Fruit fly (Drosophila melanogaster) whole organism, embryonic: ENCODE measurements around the gene CG5104.

ENCODE experiments used
- ATbp ChIP-seq: fragments of 200-800 bp; sonication (Bioruptor generic); optimal IDR thresholded peaks from 2 replicates; lab custom pipeline; 2017; ENCODE audit warnings: missing biosample characterization, mild to moderate bottlenecking, missing genetic modification characterization, missing genetic modification reagents
- CG10274 ChIP-seq: fragments of 200-800 bp; sonication (Bioruptor generic); optimal IDR thresholded peaks from 3 replicates; lab custom pipeline; 2017; ENCODE audit warnings: missing biosample characterization, mild to moderate bottlenecking, missing genetic modification characterization
- CG12391 ChIP-seq: fragments of 200-800 bp; sonication (Bioruptor generic); optimal IDR thresholded peaks from 3 replicates; lab custom pipeline; 2018; ENCODE audit warnings: missing biosample characterization, mild to moderate bottlenecking, missing genetic modification characterization, moderate library complexity
- CG12659 ChIP-seq: fragments of 200-800 bp; sonication (Bioruptor generic); optimal IDR thresholded peaks from 3 replicates; lab custom pipeline; 2017; ENCODE audit warnings: mild to moderate bottlenecking, missing biosample characterization, missing genetic modification reagents, missing genetic modification characterization
- CG13123 ChIP-seq: fragments of 200-800 bp; sonication (Bioruptor generic); optimal IDR thresholded peaks from 2 replicates; lab custom pipeline; 2016; ENCODE audit warnings: missing biosample characterization, missing genetic modification characterization
- CG13296 ChIP-seq: fragments of 200-800 bp; sonication (Bioruptor generic); optimal IDR thresholded peaks from 3 replicates; lab custom pipeline; 2018; ENCODE audit warnings: missing biosample characterization, mild to moderate bottlenecking, missing genetic modification characterization
- CG14014 ChIP-seq: fragments of 200-800 bp; sonication (Bioruptor generic); IDR thresholded peaks from 2 replicates; pipeline ENCODE4 v1.3.6; 2022; ENCODE audit warnings: missing biosample characterization, missing genetic modification characterization
- CG15269 ChIP-seq: fragments of 200-800 bp; sonication (Bioruptor generic); optimal IDR thresholded peaks from 2 replicates; lab custom pipeline; 2018; ENCODE audit warnings: missing biosample characterization, mild to moderate bottlenecking, missing genetic modification characterization, moderate library complexity
- CG15479 ChIP-seq: fragments of 200-800 bp; sonication (Bioruptor generic); optimal IDR thresholded peaks from 3 replicates; lab custom pipeline; 2019; ENCODE audit warnings: missing biosample characterization, mild to moderate bottlenecking, missing genetic modification characterization, moderate library complexity
- CG1647 ChIP-seq: fragments of 200-800 bp; sonication (Bioruptor generic); optimal IDR thresholded peaks from 3 replicates; lab custom pipeline; 2016; ENCODE audit warnings: missing biosample characterization, missing genetic modification characterization
- CG2129 ChIP-seq: fragments of 200-800 bp; sonication (Bioruptor generic); IDR thresholded peaks from 2 replicates; pipeline ENCODE4 v1.3.6; 2022; ENCODE audit warnings: missing biosample characterization, missing genetic modification characterization; ENCODE audit not compliant: partially characterized antibody
- CG30431 ChIP-seq: fragments of 200-800 bp; sonication (Bioruptor generic); optimal IDR thresholded peaks from 2 replicates; lab custom pipeline; 2017; ENCODE audit warnings: missing biosample characterization, missing genetic modification characterization
- CG33557 ChIP-seq: fragments of 200-800 bp; sonication (Bioruptor generic); optimal IDR thresholded peaks from 2 replicates; lab custom pipeline; 2019; ENCODE audit warnings: missing biosample characterization, mild to moderate bottlenecking, missing genetic modification characterization, moderate library complexity
- CG34376 ChIP-seq: fragments of 200-800 bp; sonication (Bioruptor generic); optimal IDR thresholded peaks from 2 replicates; lab custom pipeline; 2018; ENCODE audit warnings: missing biosample characterization, mild to moderate bottlenecking, missing genetic modification characterization
- CG8281 ChIP-seq: fragments of 200-800 bp; sonication (Bioruptor generic); optimal IDR thresholded peaks from 2 replicates; lab custom pipeline; 2018; ENCODE audit warnings: missing biosample characterization, mild to moderate bottlenecking, missing genetic modification characterization, moderate library complexity
- CG8290 ChIP-seq, 3 experiments: fragments of 200-800 bp; sonication (Bioruptor generic); optimal IDR thresholded peaks; 2 replicates each; lab custom pipeline; 2016 to 2019; ENCODE audit warnings: missing biosample characterization in 3 of 3, missing genetic modification characterization in 3 of 3, mild to moderate bottlenecking in 2 of 3, moderate library complexity in 1 of 3
- CG8388 ChIP-seq: fragments of 200-800 bp; sonication (Bioruptor generic); optimal IDR thresholded peaks from 2 replicates; lab custom pipeline; 2019; ENCODE audit warnings: missing biosample characterization, mild to moderate bottlenecking, missing genetic modification characterization, moderate library complexity
- CG8944 ChIP-seq: fragments of 200-800 bp; sonication (Bioruptor generic); optimal IDR thresholded peaks from 3 replicates; lab custom pipeline; 2016; ENCODE audit warnings: missing biosample characterization, missing genetic modification characterization
- CG9797 ChIP-seq: fragments of 200-800 bp; sonication (Bioruptor generic); optimal IDR thresholded peaks from 3 replicates; lab custom pipeline; 2018; ENCODE audit warnings: missing biosample characterization, mild to moderate bottlenecking, missing genetic modification characterization
- Camta ChIP-seq: fragments of 200-800 bp; sonication (Bioruptor generic); optimal IDR thresholded peaks from 2 replicates; lab custom pipeline; 2016; ENCODE audit warnings: missing biosample characterization, missing genetic modification characterization
- Elba2 ChIP-seq: fragments of 200-800 bp; sonication (Bioruptor generic); optimal IDR thresholded peaks from 3 replicates; lab custom pipeline; 2016; ENCODE audit warnings: missing biosample characterization, missing genetic modification characterization
- Ets97D ChIP-seq: fragments of 200-800 bp; sonication (Bioruptor generic); optimal IDR thresholded peaks from 3 replicates; lab custom pipeline; 2016; ENCODE audit warnings: missing biosample characterization, missing genetic modification characterization
- Fer1 ChIP-seq: fragments of 200-800 bp; sonication (Bioruptor generic); optimal IDR thresholded peaks from 2 replicates; lab custom pipeline; 2017; ENCODE audit warnings: missing biosample characterization, mild to moderate bottlenecking, missing genetic modification characterization
- Fer3 ChIP-seq: fragments of 200-800 bp; sonication (Bioruptor generic); optimal IDR thresholded peaks from 2 replicates; lab custom pipeline; 2018; ENCODE audit warnings: missing biosample characterization, mild to moderate bottlenecking, missing genetic modification characterization, moderate library complexity
- Hmr ChIP-seq: fragments of 200-800 bp; sonication (Bioruptor generic); optimal IDR thresholded peaks from 3 replicates; lab custom pipeline; 2017; ENCODE audit warnings: mild to moderate bottlenecking, missing biosample characterization, missing genetic modification reagents, missing genetic modification characterization
- Lpt ChIP-seq: fragments of >200 bp; optimal IDR thresholded peaks from 2 replicates; lab custom pipeline; 2018; ENCODE audit warnings: missing biosample characterization, missing genetic modification characterization
- Nf-YA ChIP-seq: fragments of 200-800 bp; sonication (Bioruptor generic); IDR thresholded peaks from 2 replicates; pipeline ENCODE4 v1.3.6; 2022; ENCODE audit warnings: missing biosample characterization, missing genetic modification characterization
- Rfx ChIP-seq: fragments of 200-800 bp; sonication (Bioruptor generic); IDR thresholded peaks from 2 replicates; pipeline ENCODE4 v1.3.6; 2022; ENCODE audit warnings: missing biosample characterization, missing genetic modification characterization
- Trl ChIP-seq, 3 experiments: fragments of >200 bp in 2 of 3; fragments of 200-800 bp in 1 of 3; sonication (Bioruptor generic) in 1 of 3; optimal IDR thresholded peaks; 2 replicates in 1 of 3; 3 replicates in 2 of 3; lab custom pipeline; 2016 to 2017; ENCODE audit warnings: missing biosample characterization in 1 of 3, missing genetic modification characterization in 1 of 3
- abd-A ChIP-seq: fragments of 200-800 bp; sonication (Bioruptor generic); optimal IDR thresholded peaks from 3 replicates; lab custom pipeline; 2019; ENCODE audit warnings: missing biosample characterization, mild to moderate bottlenecking, missing genetic modification characterization, moderate library complexity
- ase ChIP-seq: fragments of 200-800 bp; sonication (Bioruptor generic); IDR thresholded peaks from 3 replicates; pipeline ENCODE4 v1.3.6; 2022; ENCODE audit warnings: missing biosample characterization, missing genetic modification characterization
- crp ChIP-seq, 2 experiments: fragments of 200-800 bp; sonication (Bioruptor generic); optimal IDR thresholded peaks; 2 replicates in 1 of 2; 3 replicates in 1 of 2; lab custom pipeline; 2017; ENCODE audit warnings: missing biosample characterization in 2 of 2, missing genetic modification characterization in 2 of 2, mild to moderate bottlenecking in 1 of 2, moderate library complexity in 1 of 2
- fd64A ChIP-seq: fragments of 200-800 bp; sonication (Bioruptor generic); optimal IDR thresholded peaks from 3 replicates; lab custom pipeline; 2018; ENCODE audit warnings: missing biosample characterization, mild to moderate bottlenecking, missing genetic modification characterization
- fd96Cb ChIP-seq: fragments of 200-800 bp; sonication (Bioruptor generic); optimal IDR thresholded peaks from 2 replicates; lab custom pipeline; 2018; ENCODE audit warnings: missing biosample characterization, mild to moderate bottlenecking, missing genetic modification characterization, moderate library complexity
- gcm ChIP-seq: fragments of 200-800 bp; sonication (Bioruptor generic); optimal IDR thresholded peaks from 2 replicates; lab custom pipeline; 2019; ENCODE audit warnings: missing biosample characterization, mild to moderate bottlenecking, missing genetic modification characterization, moderate library complexity
- gcm2 ChIP-seq: fragments of 200-800 bp; sonication (Bioruptor generic); optimal IDR thresholded peaks from 2 replicates; lab custom pipeline; 2016; ENCODE audit warnings: missing biosample characterization, missing genetic modification characterization
- nerfin-2 ChIP-seq: fragments of 200-800 bp; sonication (Bioruptor generic); IDR thresholded peaks from 2 replicates; pipeline ENCODE4 v1.3.6; 2022; ENCODE audit warnings: missing biosample characterization, missing genetic modification characterization; ENCODE audit not compliant: partially characterized antibody
- nmo ChIP-seq: fragments of 200-800 bp; sonication (Bioruptor generic); optimal IDR thresholded peaks from 2 replicates; lab custom pipeline; 2018; ENCODE audit warnings: missing biosample characterization, mild to moderate bottlenecking, missing genetic modification characterization, moderate library complexity
- pho ChIP-seq: fragments of 200-800 bp; sonication (Bioruptor generic); optimal IDR thresholded peaks from 2 replicates; lab custom pipeline; 2016; ENCODE audit warnings: missing biosample characterization, missing genetic modification characterization
- pnt ChIP-seq: fragments of 200-800 bp; sonication (Bioruptor generic); optimal IDR thresholded peaks from 3 replicates; lab custom pipeline; 2016; ENCODE audit warnings: missing biosample characterization, missing genetic modification characterization
- pum ChIP-seq: fragments of 200-800 bp; sonication (Bioruptor generic); optimal IDR thresholded peaks from 2 replicates; lab custom pipeline; 2016; ENCODE audit warnings: missing biosample characterization, missing genetic modification characterization
- wdn ChIP-seq: fragments of 200-800 bp; sonication (Bioruptor generic); IDR thresholded peaks from 2 replicates; pipeline ENCODE4 v1.3.6; 2022; ENCODE audit warnings: missing biosample characterization, missing genetic modification characterization
- zen2 ChIP-seq: fragments of 200-800 bp; sonication (Bioruptor generic); IDR thresholded peaks from 3 replicates; pipeline ENCODE4 v1.3.6; 2022; ENCODE audit warnings: missing biosample characterization, missing genetic modification characterization; ENCODE audit not compliant: partially characterized antibody

CG5104 gene

DNA sequence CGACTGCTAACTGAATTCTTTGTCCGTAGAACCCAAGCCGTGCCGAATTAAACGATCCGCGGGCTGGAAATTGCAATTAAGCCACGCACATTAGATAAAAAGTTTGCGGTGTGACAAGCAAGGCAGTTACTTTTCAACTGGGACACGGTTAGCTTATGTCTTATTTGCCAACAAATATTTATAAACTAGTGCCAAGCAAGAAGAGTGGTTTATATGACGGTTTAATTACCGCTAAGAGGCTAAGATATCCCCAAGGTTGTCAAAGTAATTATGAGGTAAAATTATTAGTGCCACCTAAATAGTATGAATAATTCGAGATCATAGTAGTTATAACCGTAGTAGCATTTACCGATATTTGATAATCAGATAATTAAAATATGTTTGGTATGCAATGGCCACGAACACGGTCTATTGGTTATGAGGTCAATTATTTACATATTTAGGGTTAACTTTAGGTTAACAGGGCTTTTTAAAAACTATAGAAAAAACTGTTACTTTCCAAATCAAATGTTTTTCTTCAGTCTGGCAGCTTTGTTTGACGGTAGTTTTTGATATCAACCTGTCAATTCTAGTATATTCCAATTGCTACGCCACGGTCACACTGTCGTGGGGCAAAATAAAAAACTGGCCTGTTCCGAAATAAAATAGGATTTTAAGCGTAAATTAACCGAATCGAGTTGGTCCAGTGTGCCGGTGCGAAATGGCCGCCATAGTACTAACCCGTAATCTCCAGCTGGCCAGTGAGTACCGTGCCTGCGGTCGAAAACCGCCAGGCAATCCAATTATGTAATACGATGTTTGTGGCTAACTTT is 25.8 kb upstream of the CG5104 start, which contains the start of gene ZnT77C (continued):
- no peak for TF ChIP-seq zen2 (GFP tag; lab: Robert Waterston, UW)

- TF ChIP-seq fd64A (GFP tag; lab: Kevin White, UChicago) (no peak), gcm (no peak), CG8290 (GFP tag; optimal IDR thresholded peaks at IDR 0.05; lab: Kevin White, UChicago) (no peak), CG8290 (tag; optimal IDR thresholded peaks at IDR 0.05; lab: Kevin White, UChicago) (peak in 1 of 2 experiments; percentile 1), Fer3 (peak; percentile 33), Fer1 (GFP tag; lab: Kevin White, UChicago) (peak; percentile 37), gcm2 (GFP tag; lab: Kevin White, UChicago) (no peak), CG15269 (tag; lab: Kevin White, UChicago) (peak; percentile 21), pnt (GFP tag; lab: Kevin White, UChicago) (no peak), CG8388 (GFP tag; lab: Kevin White, UChicago) (no peak), Lpt (GFP tag; lab: Kevin White, UChicago) (no peak), CG10274 (no peak), Rfx (GFP tag; lab: Robert Waterston, UW) (peak; percentile 36; the same call in 1 of the 2 replicates), Trl (optimal IDR thresholded peaks at IDR 0.05; lab: Kevin White, UChicago) (peak in 1 of 2 experiments; percentile 32), Trl (GFP tag; optimal IDR thresholded peaks at IDR 0.05; lab: Kevin White, UChicago) (no peak), Nf-YA (GFP tag; lab: Robert Waterston, UW) (no peak), CG1647 (no peak), CG8281 (tag; lab: Kevin White, UChicago) (peak; percentile 3), wdn (no peak), CG12391 (peak; percentile 24), CG33557 (GFP tag; lab: Kevin White, UChicago) (no peak), Elba2 (GFP tag; lab: Kevin White, UChicago) (no peak), CG9797 (GFP tag; lab: Kevin White, UChicago) (peak; percentile 35), ATbp (GFP tag; lab: Kevin White, UChicago) (no peak), Ets97D (GFP tag; lab: Kevin White, UChicago) (peak; percentile 61), crp (GFP tag; optimal IDR thresholded peaks at IDR 0.05; lab: Kevin White, UChicago) (no peak), CG34376 (GFP tag; lab: Kevin White, UChicago) (peak; percentile 13), fd96Cb (tag; lab: Kevin White, UChicago) (no peak), CG14014 (GFP tag; lab: Robert Waterston, UW) (no peak), CG15479 (GFP tag; lab: Kevin White, UChicago) (no peak), ase (GFP tag; lab: Robert Waterston, UW) (0 out of 3 replicates have a peak, but pooled peaks have one; percentile 12), pum (GFP tag; lab: Kevin White, UChicago) (no peak), CG13296 (GFP tag; lab: Kevin White, UChicago) (peak; percentile 6), nmo (GFP tag; lab: Kevin White, UChicago) (peak; percentile 26), Hmr (GFP tag; lab: Kevin White, UChicago) (peak; percentile 25), nerfin-2 (GFP tag; lab: Robert Waterston, UW) (no peak), CG30431 (GFP tag; lab: Kevin White, UChicago) (no peak), Camta (no peak), CG13123 (GFP tag; lab: Kevin White, UChicago) (no peak), CG8944 (GFP tag; lab: Kevin White, UChicago) (no peak), CG12659 (GFP tag; lab: Kevin White, UChicago) (peak; percentile 55), abd-A (no peak), CG2129 (GFP tag; lab: Robert Waterston, UW) (no peak), pho (no peak)
Measured at dm6 chr3L:20497124-20497996, 23.4 kb upstream of the CG5104 start, which contains the start of gene CG32425. TSS of gene CG32425 (plus strand) at chr3L:20497323.
